Worm (Caenorhabditis elegans) whole organism, L4 larva: ENCODE results near the gene arrd-1.
A peak's percentile ranks its signal among the peaks of the same experiment; 100 is the strongest.

Experiments used
- F10B5.3 ChIP-seq: sonication (generic microtip); optimal IDR thresholded peaks from 2 replicates; lab custom pipeline; 2016; ENCODE audit warnings: mild to moderate bottlenecking, missing genetic modification characterization, missing compliant biosample characterization
- F26F4.8 ChIP-seq: fragments of 200-800 bp; sonication (Bioruptor generic); conservative IDR thresholded peaks from 2 replicates; pipeline ENCODE4 v1.3.6; 2022; ENCODE audit warnings: missing genetic modification characterization, missing compliant biosample characterization
- F44E2.7 ChIP-seq: fragments of 200-800 bp; sonication (Bioruptor generic); IDR thresholded peaks from 2 replicates; pipeline ENCODE4 v2.1.2; 2022; ENCODE audit warnings: missing genetic modification characterization, missing compliant biosample characterization
- Y48G9A.11 ChIP-seq: fragments of 200-800 bp; sonication (Bioruptor generic); IDR thresholded peaks from 2 replicates; pipeline ENCODE4 v1.3.6; 2022; ENCODE audit warnings: missing genetic modification reagents, missing genetic modification characterization, missing compliant biosample characterization
- ZK337.2 ChIP-seq: fragments of 200-800 bp; sonication (Bioruptor generic); IDR thresholded peaks from 2 replicates; pipeline ENCODE4 v1.3.6; 2022; ENCODE audit warnings: missing genetic modification reagents, missing genetic modification characterization, missing compliant biosample characterization
- aly-2 ChIP-seq: sonication (generic microtip); optimal IDR thresholded peaks from 2 replicates; lab custom pipeline; 2018; ENCODE audit warnings: missing biosample characterization, missing genetic modification characterization
- ceh-44 ChIP-seq: fragments of 200-800 bp; sonication (Bioruptor generic); IDR thresholded peaks from 2 replicates; pipeline ENCODE4 v1.3.6; 2022; ENCODE audit warnings: missing genetic modification reagents, missing genetic modification characterization, missing compliant biosample characterization
- ceh-62 ChIP-seq: sonication (generic microtip); optimal IDR thresholded peaks from 2 replicates; lab custom pipeline; 2017; ENCODE audit warnings: missing biosample characterization, missing genetic modification characterization
- daf-16 ChIP-seq, 3 experiments: sonication (generic microtip); optimal IDR thresholded peaks; 2 replicates each; lab custom pipeline; 2016 to 2017; ENCODE audit warnings: missing genetic modification characterization in 3 of 3, missing genetic modification reagents in 3 of 3, mild to moderate bottlenecking in 2 of 3, missing compliant biosample characterization in 2 of 3, missing biosample characterization in 1 of 3, moderate library complexity in 1 of 3
- dmd-8 ChIP-seq: fragments of 200-800 bp; sonication (Bioruptor generic); IDR thresholded peaks from 2 replicates; pipeline ENCODE4 v1.3.6; 2022; ENCODE audit warnings: missing genetic modification characterization, missing compliant biosample characterization
- dpl-1 ChIP-seq: fragments of 150-350 bp; optimal IDR thresholded peaks from 2 replicates; lab custom pipeline; 2014; ENCODE audit warnings: missing biosample characterization, missing genetic modification reagents, missing genetic modification characterization
- hlh-30 ChIP-seq: sonication (generic microtip); optimal IDR thresholded peaks from 2 replicates; lab custom pipeline; 2017; ENCODE audit warnings: antibody characterized with exemption, mild to moderate bottlenecking, missing genetic modification characterization, missing compliant biosample characterization; ENCODE audit not compliant: insufficient read depth
- jun-1 ChIP-seq: fragments of 150-350 bp; optimal IDR thresholded peaks from 2 replicates; lab custom pipeline; 2014; ENCODE audit warnings: missing biosample characterization, missing genetic modification reagents, missing genetic modification characterization
- lim-7 ChIP-seq: fragments of 200-800 bp; sonication (Bioruptor generic); IDR thresholded peaks from 2 replicates; pipeline ENCODE4 v1.3.6; 2022; ENCODE audit warnings: missing genetic modification characterization, missing compliant biosample characterization
- lin-1 ChIP-seq: fragments of 200-800 bp; sonication (Bioruptor generic); IDR thresholded peaks from 2 replicates; pipeline ENCODE4 v1.3.6; 2022; ENCODE audit warnings: missing genetic modification reagents, missing genetic modification characterization, missing compliant biosample characterization
- lin-39 ChIP-seq: fragments of 150-350 bp; optimal IDR thresholded peaks from 2 replicates; lab custom pipeline; 2014; ENCODE audit warnings: missing biosample characterization, missing genetic modification reagents, missing genetic modification characterization
- lsy-2 ChIP-seq, 2 experiments: fragments of 150-350 bp in 1 of 2; sonication (generic microtip) in 1 of 2; optimal IDR thresholded peaks; 2 replicates each; lab custom pipeline; 2014 to 2017; ENCODE audit warnings: missing biosample characterization in 2 of 2, missing genetic modification characterization in 2 of 2
- mxl-3 ChIP-seq: fragments of 200-800 bp; sonication (Bioruptor generic); optimal IDR thresholded peaks from 2 replicates; lab custom pipeline; 2018; ENCODE audit warnings: mild to moderate bottlenecking, missing genetic modification characterization, missing compliant biosample characterization
- nhr-11 ChIP-seq: fragments of 150-350 bp; optimal IDR thresholded peaks from 2 replicates; lab custom pipeline; 2014; ENCODE audit warnings: missing biosample characterization, missing genetic modification characterization
- nhr-25 ChIP-seq: sonication (generic microtip); optimal IDR thresholded peaks from 2 replicates; lab custom pipeline; 2017; ENCODE audit warnings: missing genetic modification characterization, mild to moderate bottlenecking, missing compliant biosample characterization, antibody characterized with exemption, moderate library complexity, borderline replicate concordance; ENCODE audit not compliant: insufficient read depth
- nhr-41 ChIP-seq: fragments of 200-800 bp; sonication (Bioruptor generic); IDR thresholded peaks from 2 replicates; pipeline ENCODE4 v1.3.6; 2022; ENCODE audit warnings: missing genetic modification reagents, missing genetic modification characterization, missing compliant biosample characterization
- nhr-48 ChIP-seq: sonication (generic microtip); optimal IDR thresholded peaks from 2 replicates; lab custom pipeline; 2016; ENCODE audit warnings: mild to moderate bottlenecking, missing genetic modification characterization, missing compliant biosample characterization
- nhr-76 ChIP-seq: fragments of 150-350 bp; optimal IDR thresholded peaks from 2 replicates; lab custom pipeline; 2014; ENCODE audit warnings: missing biosample characterization, missing genetic modification characterization
- pha-4 ChIP-seq, 2 experiments: fragments of 150-350 bp in 1 of 2; fragments of 200-800 bp in 1 of 2; sonication (Bioruptor generic) in 1 of 2; IDR thresholded peaks in 1 of 2; optimal IDR thresholded peaks in 1 of 2; 2 replicates each; pipeline versions ENCODE4 v1.3.6 to Lab custom; 2014 to 2022; ENCODE audit warnings: missing genetic modification characterization in 2 of 2, missing genetic modification reagents in 2 of 2, missing biosample characterization in 1 of 2, missing compliant biosample characterization in 1 of 2
- rbr-2 ChIP-seq: sonication (generic microtip); optimal IDR thresholded peaks from 2 replicates; lab custom pipeline; 2016; ENCODE audit warnings: missing genotype, missing genetic modification characterization, missing compliant biosample characterization
- saeg-2 ChIP-seq: fragments of 200-800 bp; sonication (Bioruptor generic); IDR thresholded peaks from 2 replicates; pipeline ENCODE4 v1.3.6; 2022; ENCODE audit warnings: missing genetic modification reagents, missing genetic modification characterization, missing compliant biosample characterization
- skn-1 ChIP-seq: fragments of 150-350 bp; optimal IDR thresholded peaks from 2 replicates; lab custom pipeline; 2014; ENCODE audit warnings: missing biosample characterization, missing genetic modification characterization
- spr-3 ChIP-seq: fragments of 200-800 bp; sonication (Bioruptor generic); optimal IDR thresholded peaks from 2 replicates; lab custom pipeline; 2018; ENCODE audit warnings: mild to moderate bottlenecking, missing genetic modification characterization, missing compliant biosample characterization
- unc-62 ChIP-seq, 3 experiments: fragments of 150-350 bp in 1 of 3; sonication (generic microtip); optimal IDR thresholded peaks in 2 of 3; peaks in 1 of 3; 1 replicate in 1 of 3; 2 replicates in 2 of 3; lab custom pipeline; 2014 to 2017; ENCODE audit warnings: missing biosample characterization in 3 of 3, missing genetic modification characterization in 3 of 3, missing genetic modification reagents in 3 of 3, missing genotype in 1 of 3
- zip-11 ChIP-seq: fragments of 200-800 bp; sonication (Bioruptor generic); IDR thresholded peaks from 2 replicates; pipeline ENCODE4 v1.3.6; 2022; ENCODE audit warnings: missing genetic modification characterization, missing compliant biosample characterization
- ztf-11 ChIP-seq: fragments of 150-350 bp; optimal IDR thresholded peaks from 2 replicates; lab custom pipeline; 2014; ENCODE audit warnings: missing biosample characterization, missing genetic modification characterization

The arrd-1 gene

DNA sequence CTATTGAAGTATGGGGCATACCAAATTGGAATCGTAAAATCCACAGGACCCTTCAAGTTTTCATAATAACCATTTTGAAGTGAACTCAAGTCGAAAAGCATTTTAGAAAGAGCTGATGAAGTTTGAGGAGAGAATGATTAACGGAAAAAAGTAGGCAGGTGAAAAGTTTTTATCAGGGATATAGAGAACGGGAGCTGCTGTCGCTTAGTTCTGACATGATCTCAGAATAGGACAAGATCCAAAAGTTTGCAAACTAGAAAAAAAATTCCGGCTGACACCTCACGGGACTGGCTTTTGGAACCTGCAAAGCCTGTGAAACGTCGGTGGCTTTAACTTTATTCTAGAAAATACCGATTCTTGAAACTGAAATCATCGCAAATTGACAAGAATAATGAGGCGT is 43.7 kb downstream of the arrd-1 start, which contains the start of gene sri-46:
sri-46 (minus strand) TSS at position 101 of the 400 bp plus-strand sequence.
- TF ChIP-seq F10B5.3 (tag; lab: Kevin White, UChicago) (no peak), mxl-3 (GFP tag; lab: Kevin White, UChicago) (no peak), hlh-30 (tag; lab: Kevin White, UChicago) (no peak), ceh-44 (GFP tag; lab: Robert Waterston, UW) (no peak), F44E2.7 (no peak), lin-39 (no peak), daf-16 (GFP tag; optimal IDR thresholded peaks at IDR 0.05; lab: Kevin White, UChicago) (no peak), daf-16 (tag; optimal IDR thresholded peaks at IDR 0.05; lab: Kevin White, UChicago) (no peak), pha-4 (GFP tag; IDR thresholded peaks at IDR 0.05; lab: Robert Waterston, UW) (no peak), pha-4 (tag; optimal IDR thresholded peaks at IDR 0.05; lab: Kevin White, UChicago) (no peak), ceh-62 (tag; lab: Kevin White, UChicago) (no peak), ztf-11 (no peak), Y48G9A.11 (no peak)
- TF ChIP-seq, all 104 proteins: peak for 0

DNA sequence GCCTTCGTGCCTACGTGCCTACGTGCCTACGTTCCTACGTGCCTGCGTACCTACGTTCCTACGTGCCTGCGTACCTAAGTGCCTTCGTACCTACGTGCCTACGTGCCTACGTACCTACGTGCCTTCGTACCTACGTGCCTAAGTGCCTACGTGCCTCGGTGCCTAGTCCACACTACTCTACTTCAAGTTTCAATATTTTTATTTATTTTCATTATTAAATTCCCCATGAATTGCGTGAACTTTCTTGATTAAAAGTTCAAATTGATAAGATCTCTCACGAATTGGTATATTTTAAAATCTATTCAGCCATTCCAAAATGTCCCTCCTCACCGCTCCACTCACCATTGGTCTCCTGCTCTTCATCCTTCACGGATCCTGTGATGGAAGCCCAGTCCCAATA is 46.8 kb downstream of the arrd-1 start, which contains the start of gene Y39F10C.3:
Y39F10C.3 (plus strand) TSS at position 301 of the 400 bp plus-strand sequence.
- no peak for TF ChIP-seq F26F4.8
- TF ChIP-seq dmd-8 (GFP tag; lab: Robert Waterston, UW): no peak
- no peak for TF ChIP-seq zip-11
- TF ChIP-seq unc-62 (GFP tag; optimal IDR thresholded peaks at IDR 0.05 in 1 of 2; lab: Kevin White, UChicago): peak in 1 of 2 experiments; percentile 66
- TF ChIP-seq unc-62 (tag; optimal IDR thresholded peaks at IDR 0.05; lab: Kevin White, UChicago): no peak
- TF ChIP-seq saeg-2: no peak
- TF ChIP-seq nhr-25 (tag; lab: Kevin White, UChicago): no peak

DNA sequence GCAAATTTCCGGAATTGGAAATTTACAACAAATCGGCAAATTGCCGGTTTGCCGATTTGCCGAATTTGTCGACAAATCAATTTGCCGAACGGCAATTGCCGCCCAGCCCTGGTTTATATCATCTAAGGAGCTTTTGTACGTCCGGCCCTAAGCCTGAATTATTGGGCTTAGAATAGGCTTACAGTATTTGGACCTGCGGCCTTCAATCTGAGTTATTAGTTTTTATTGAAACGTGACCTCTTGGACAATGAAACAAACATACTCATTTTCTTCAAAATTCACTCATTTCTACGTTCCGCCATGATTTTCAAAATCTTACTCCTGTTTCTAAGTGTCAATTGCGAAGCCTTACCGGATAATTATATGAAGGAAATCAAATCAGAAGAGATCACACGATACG is 48.0 kb downstream of the arrd-1 start, which contains the start of gene Y39F10C.1:
Y39F10C.1 (plus strand) TSS at position 301 of the 400 bp plus-strand sequence.
- no peak for TF ChIP-seq rbr-2 (tag; lab: Kevin White, UChicago)
- no peak for TF ChIP-seq lsy-2 (tag; optimal IDR thresholded peaks at IDR 0.05; lab: Kevin White, UChicago)
- TF ChIP-seq jun-1: no peak
- no peak for TF ChIP-seq ceh-44 (GFP tag; lab: Robert Waterston, UW)
- TF ChIP-seq nhr-48 (tag; lab: Kevin White, UChicago): no peak
- no peak for TF ChIP-seq skn-1 (tag; lab: Kevin White, UChicago)
- TF ChIP-seq nhr-11 (tag; lab: Kevin White, UChicago): no peak
- no peak for TF ChIP-seq nhr-76 (tag; lab: Kevin White, UChicago)
- no peak for TF ChIP-seq nhr-41
- no peak for TF ChIP-seq dpl-1 (GFP tag; lab: Kevin White, UChicago)
- no peak for TF ChIP-seq spr-3 (GFP tag; lab: Kevin White, UChicago)
- no peak for TF ChIP-seq aly-2 (tag; lab: Kevin White, UChicago)

ce11 chrII:675822-676221 is 48.5 kb downstream of the arrd-1 start:
- TF ChIP-seq ZK337.2 (GFP tag; lab: Robert Waterston, UW) (no peak), skn-1 (tag; lab: Kevin White, UChicago) (no peak), unc-62 (GFP tag; optimal IDR thresholded peaks at IDR 0.05 in 1 of 2; lab: Kevin White, UChicago) (peak in 1 of 2 experiments; percentile 93), unc-62 (tag; optimal IDR thresholded peaks at IDR 0.05; lab: Kevin White, UChicago) (no peak), lin-1 (GFP tag; lab: Robert Waterston, UW) (no peak), lim-7 (GFP tag; lab: Robert Waterston, UW) (no peak)
